Worm (Caenorhabditis elegans) whole organism, mixed stage, embryonic: Measurements from ENCODE around the gene cyp-13A11.
A peak's percentile ranks its signal among the peaks of the same experiment; 100 is the strongest.

ENCODE experiments used
- M03D4.4 ChIP-seq: sonication (generic microtip); optimal IDR thresholded peaks from 2 replicates; lab custom pipeline; 2017; ENCODE audit warnings: mild to moderate bottlenecking, missing genetic modification characterization, missing compliant biosample characterization
- bed-3 ChIP-seq: fragments of 200-800 bp; sonication (Bioruptor generic); optimal IDR thresholded peaks from 3 replicates; lab custom pipeline; 2018; ENCODE audit warnings: mild to moderate bottlenecking, missing genetic modification characterization, moderate library complexity, missing compliant biosample characterization
- blmp-1 ChIP-seq: fragments of 150-350 bp; optimal IDR thresholded peaks from 2 replicates; lab custom pipeline; 2014; ENCODE audit warnings: missing biosample characterization, missing genetic modification characterization
- ceh-43 ChIP-seq: fragments of 200-800 bp; sonication (Bioruptor generic); optimal IDR thresholded peaks from 2 replicates; lab custom pipeline; 2018; ENCODE audit warnings: mild to moderate bottlenecking, missing genetic modification characterization, moderate library complexity, missing compliant biosample characterization
- ceh-83 ChIP-seq: fragments of 200-800 bp; sonication (Bioruptor generic); optimal IDR thresholded peaks from 2 replicates; lab custom pipeline; 2018; ENCODE audit warnings: mild to moderate bottlenecking, missing genetic modification characterization, missing compliant biosample characterization
- ces-1 ChIP-seq: fragments of 150-350 bp; optimal IDR thresholded peaks from 2 replicates; lab custom pipeline; 2014; ENCODE audit warnings: missing biosample characterization, missing genetic modification reagents, missing genetic modification characterization
- cnd-1 ChIP-seq: fragments of 200-800 bp; sonication (Bioruptor generic); optimal IDR thresholded peaks from 2 replicates; lab custom pipeline; 2018; ENCODE audit warnings: mild to moderate bottlenecking, missing genetic modification characterization, missing compliant biosample characterization
- drap-1 ChIP-seq: fragments of 200-800 bp; sonication (Bioruptor generic); optimal IDR thresholded peaks from 3 replicates; lab custom pipeline; 2018; ENCODE audit warnings: mild to moderate bottlenecking, missing genetic modification characterization, missing compliant biosample characterization
- elt-1 ChIP-seq: sonication (generic microtip); optimal IDR thresholded peaks from 2 replicates; lab custom pipeline; 2017; ENCODE audit warnings: missing genetic modification characterization, mild to moderate bottlenecking, missing compliant biosample characterization, antibody characterized with exemption, moderate library complexity, borderline replicate concordance; ENCODE audit not compliant: insufficient read depth
- elt-3 ChIP-seq: fragments of 150-350 bp; optimal IDR thresholded peaks from 2 replicates; lab custom pipeline; 2014; ENCODE audit warnings: missing biosample characterization, missing genetic modification characterization
- flh-1 ChIP-seq: fragments of 200-800 bp; sonication (Bioruptor generic); optimal IDR thresholded peaks from 2 replicates; lab custom pipeline; 2018; ENCODE audit warnings: mild to moderate bottlenecking, missing genetic modification characterization, moderate library complexity, missing compliant biosample characterization
- ham-2 ChIP-seq: fragments of 200-800 bp; sonication (Bioruptor generic); optimal IDR thresholded peaks from 2 replicates; lab custom pipeline; 2018; ENCODE audit warnings: mild to moderate bottlenecking, missing genetic modification characterization, missing compliant biosample characterization
- hlh-1 ChIP-seq: fragments of 150-350 bp; optimal IDR thresholded peaks from 2 replicates; lab custom pipeline; 2014; ENCODE audit warnings: missing biosample characterization, missing genetic modification reagents, missing genetic modification characterization
- lin-13 ChIP-seq: fragments of 150-350 bp; optimal IDR thresholded peaks from 2 replicates; lab custom pipeline; 2014; ENCODE audit warnings: missing biosample characterization, missing genetic modification characterization
- lin-32 ChIP-seq: fragments of 200-800 bp; sonication (Bioruptor generic); optimal IDR thresholded peaks from 2 replicates; lab custom pipeline; 2018; ENCODE audit warnings: mild to moderate bottlenecking, missing genetic modification characterization, missing compliant biosample characterization
- lsy-2 ChIP-seq: fragments of 150-350 bp; optimal IDR thresholded peaks from 2 replicates; lab custom pipeline; 2014; ENCODE audit warnings: missing biosample characterization, missing genetic modification characterization
- mab-5 ChIP-seq: fragments of 150-350 bp; optimal IDR thresholded peaks from 2 replicates; lab custom pipeline; 2014; ENCODE audit warnings: missing biosample characterization, missing genetic modification characterization
- mep-1 ChIP-seq: fragments of 150-350 bp; optimal IDR thresholded peaks from 2 replicates; lab custom pipeline; 2017; ENCODE audit warnings: missing biosample characterization, missing genetic modification reagents, missing genetic modification characterization, inconsistent platforms
- mls-2 ChIP-seq: sonication (generic microtip); optimal IDR thresholded peaks from 2 replicates; lab custom pipeline; 2016; ENCODE audit warnings: mild to moderate bottlenecking, missing genetic modification characterization, moderate library complexity, missing compliant biosample characterization
- nhr-12 ChIP-seq: fragments of 150-350 bp; optimal IDR thresholded peaks from 2 replicates; lab custom pipeline; 2014; ENCODE audit warnings: missing biosample characterization, missing genetic modification characterization
- nhr-2 ChIP-seq: fragments of 150-350 bp; optimal IDR thresholded peaks from 2 replicates; lab custom pipeline; 2014; ENCODE audit warnings: missing biosample characterization, missing genetic modification characterization
- nhr-237 ChIP-seq: fragments of 150-350 bp; optimal IDR thresholded peaks from 2 replicates; lab custom pipeline; 2014; ENCODE audit warnings: missing biosample characterization, missing genetic modification characterization
- nhr-28 ChIP-seq: fragments of 150-350 bp; optimal IDR thresholded peaks from 2 replicates; lab custom pipeline; 2014; ENCODE audit warnings: missing biosample characterization, missing genetic modification characterization
- nhr-76 ChIP-seq: sonication (generic microtip); optimal IDR thresholded peaks from 2 replicates; lab custom pipeline; 2017; ENCODE audit warnings: missing biosample characterization, missing genetic modification characterization
- pha-4 ChIP-seq: fragments of 150-350 bp; optimal IDR thresholded peaks from 2 replicates; lab custom pipeline; 2018; ENCODE audit warnings: missing biosample characterization, missing genetic modification reagents, missing genetic modification characterization
- sem-2 ChIP-seq: fragments of 200-800 bp; sonication (Bioruptor generic); optimal IDR thresholded peaks from 2 replicates; lab custom pipeline; 2018; ENCODE audit warnings: mild to moderate bottlenecking, missing genetic modification characterization, missing compliant biosample characterization
- snpc-4 ChIP-seq: fragments of 150-350 bp; optimal IDR thresholded peaks from 2 replicates; lab custom pipeline; 2014; ENCODE audit warnings: missing biosample characterization, missing genetic modification characterization
- sptf-1 ChIP-seq: sonication (generic microtip); optimal IDR thresholded peaks from 2 replicates; lab custom pipeline; 2017; ENCODE audit warnings: mild to moderate bottlenecking, missing genetic modification characterization, moderate library complexity, missing compliant biosample characterization
- tbx-8 ChIP-seq: fragments of 200-800 bp; sonication (Bioruptor generic); optimal IDR thresholded peaks from 2 replicates; lab custom pipeline; 2018; ENCODE audit warnings: mild to moderate bottlenecking, missing genetic modification characterization, moderate library complexity, missing compliant biosample characterization
- unc-120 ChIP-seq: sonication (generic microtip); optimal IDR thresholded peaks from 2 replicates; lab custom pipeline; 2017; ENCODE audit warnings: missing genetic modification characterization, missing compliant biosample characterization; ENCODE audit not compliant: poor library complexity, severe bottlenecking
- unc-39 ChIP-seq: fragments of 150-350 bp; optimal IDR thresholded peaks from 2 replicates; lab custom pipeline; 2014; ENCODE audit warnings: missing biosample characterization, missing genetic modification characterization
- unc-62 ChIP-seq: fragments of 150-350 bp; optimal IDR thresholded peaks from 2 replicates; lab custom pipeline; 2014; ENCODE audit warnings: missing biosample characterization, missing genetic modification reagents, missing genetic modification characterization
- zip-8 ChIP-seq: fragments of 150-350 bp; optimal IDR thresholded peaks from 2 replicates; lab custom pipeline; 2014; ENCODE audit warnings: missing biosample characterization, missing genetic modification characterization

Gene cyp-13A11

ce11 chrIII:13020741-13021140 lies at the start of gene cyp-13A11:
Gene cyp-13A11 (plus strand): TSS chrIII:13021006.
- TF ChIP-seq sem-2 (GFP tag; lab: Kevin White, UChicago) = no peak
- TF ChIP-seq nhr-28 (tag; lab: Kevin White, UChicago) = no peak
- TF ChIP-seq ces-1 (GFP tag; lab: Kevin White, UChicago) = no peak
- no peak for TF ChIP-seq ham-2 (GFP tag; lab: Kevin White, UChicago)
- TF ChIP-seq flh-1 (GFP tag; lab: Kevin White, UChicago) = no peak
- TF ChIP-seq, all 35 proteins: peak for 0

- TF ChIP-seq nhr-76 (tag; lab: Kevin White, UChicago) (no peak), lsy-2 (tag; lab: Kevin White, UChicago) (peak; percentile 40), mep-1 (no peak), hlh-1 (tag; lab: Kevin White, UChicago) (peak; percentile 17), unc-62 (peak; percentile 84), flh-1 (GFP tag; lab: Kevin White, UChicago) (no peak)
- TF ChIP-seq, all 35 proteins: peak for 3
Observed at ce11 chrIII:12971828-12972379, 48.9 kb upstream of the cyp-13A11 start.

ce11 chrIII:12972398-12972797 lies 48.4 kb upstream of the cyp-13A11 start, which contains the start of gene bckd-1A:
Gene bckd-1A (minus strand): TSS chrIII:12972498.
- no peak for TF ChIP-seq pha-4 (tag; lab: Kevin White, UChicago)

- no peak for TF ChIP-seq unc-120 (tag; lab: Kevin White, UChicago)
- TF ChIP-seq ham-2 (GFP tag; lab: Kevin White, UChicago) = no peak
- TF ChIP-seq pha-4 (tag; lab: Kevin White, UChicago) = no peak
- no peak for TF ChIP-seq bed-3 (GFP tag; lab: Kevin White, UChicago)
- TF ChIP-seq zip-8 (tag; lab: Kevin White, UChicago) = no peak
- TF ChIP-seq mls-2 (tag; lab: Kevin White, UChicago) = no peak
- TF ChIP-seq, all 35 proteins: peak for 0
Observed at ce11 chrIII:12977559-12977958, 43.2 kb upstream of the cyp-13A11 start, which contains the start of gene ZK1010.2. Gene ZK1010.2 (minus strand): TSS chrIII:12977862.

- no peak for TF ChIP-seq tbx-8 (GFP tag; lab: Kevin White, UChicago)
- peak; percentile 71 for TF ChIP-seq nhr-237
- TF ChIP-seq ces-1 (GFP tag; lab: Kevin White, UChicago) = peak; percentile 10
- no peak for TF ChIP-seq unc-62
- peak; percentile 98 for TF ChIP-seq lsy-2 (tag; lab: Kevin White, UChicago)
- TF ChIP-seq drap-1 (GFP tag; lab: Kevin White, UChicago) = no peak
- TF ChIP-seq blmp-1 (tag; lab: Kevin White, UChicago) = no peak
- peak; percentile 11 for TF ChIP-seq hlh-1 (tag; lab: Kevin White, UChicago)
- peak; percentile 12 for TF ChIP-seq unc-120 (tag; lab: Kevin White, UChicago)
- no peak for TF ChIP-seq ceh-83
- no peak for TF ChIP-seq ham-2 (GFP tag; lab: Kevin White, UChicago)
- TF ChIP-seq bed-3 (GFP tag; lab: Kevin White, UChicago) = no peak
- TF ChIP-seq nhr-28 (tag; lab: Kevin White, UChicago) = no peak
- no peak for TF ChIP-seq lin-32 (GFP tag; lab: Kevin White, UChicago)
- TF ChIP-seq sem-2 (GFP tag; lab: Kevin White, UChicago) = no peak
- TF ChIP-seq sptf-1 = no peak
- no peak for TF ChIP-seq nhr-76 (tag; lab: Kevin White, UChicago)
- no peak for TF ChIP-seq elt-1
- no peak for TF ChIP-seq nhr-12 (tag; lab: Kevin White, UChicago)
- no peak for TF ChIP-seq cnd-1 (tag; lab: Kevin White, UChicago)
- no peak for TF ChIP-seq nhr-2
- TF ChIP-seq mab-5 = no peak
- no peak for TF ChIP-seq unc-39
- no peak for TF ChIP-seq elt-3 (tag; lab: Kevin White, UChicago)
- TF ChIP-seq M03D4.4 (tag; lab: Kevin White, UChicago) = no peak
- TF ChIP-seq lin-13 (tag; lab: Kevin White, UChicago) = peak; percentile 76
- TF ChIP-seq mls-2 (tag; lab: Kevin White, UChicago) = peak; percentile 10
- no peak for TF ChIP-seq ceh-43 (GFP tag; lab: Kevin White, UChicago)
- no peak for TF ChIP-seq snpc-4 (tag; lab: Kevin White, UChicago)
- peak; percentile 60 for TF ChIP-seq pha-4 (tag; lab: Kevin White, UChicago)
- peak; percentile 19 for TF ChIP-seq mep-1
Observed at ce11 chrIII:12978473-12979174, 42.2 kb upstream of the cyp-13A11 start, which contains the start of the genes ubq-2 and frg-1. Gene ubq-2 (minus strand): TSS chrIII:12978523. Gene frg-1 (plus strand): TSS chrIII:12979162.
